Worm (Caenorhabditis elegans) whole organism, early embryonic: ENCODE data around the gene ZK105.1.

ENCODE experiments used
- B0310.2 ChIP-seq: sonication (generic microtip); optimal IDR thresholded peaks from 2 replicates; lab custom pipeline; 2016; ENCODE audit warnings: mild to moderate bottlenecking, missing genetic modification characterization, missing compliant biosample characterization
- F13C5.2 ChIP-seq: sonication (generic microtip); optimal IDR thresholded peaks from 2 replicates; lab custom pipeline; 2017; ENCODE audit warnings: mild to moderate bottlenecking, missing genetic modification characterization, inconsistent platforms, missing compliant biosample characterization
- aly-1 ChIP-seq: sonication (generic microtip); optimal IDR thresholded peaks from 2 replicates; lab custom pipeline; 2016; ENCODE audit warnings: missing genetic modification characterization, missing compliant biosample characterization
- ama-1 ChIP-seq: fragments of 150-350 bp; optimal IDR thresholded peaks from 2 replicates; lab custom pipeline; 2014
- ceh-13 ChIP-seq: fragments of 200-800 bp; sonication (Bioruptor generic); optimal IDR thresholded peaks from 2 replicates; lab custom pipeline; 2018; ENCODE audit warnings: mild to moderate bottlenecking, missing genetic modification characterization, missing compliant biosample characterization
- ceh-36 ChIP-seq: sonication (generic microtip); optimal IDR thresholded peaks from 2 replicates; lab custom pipeline; 2016; ENCODE audit warnings: missing genetic modification characterization, inconsistent platforms, missing compliant biosample characterization
- ets-7 ChIP-seq: sonication (generic microtip); optimal IDR thresholded peaks from 2 replicates; lab custom pipeline; 2016; ENCODE audit warnings: missing genotype, missing genetic modification characterization, missing compliant biosample characterization
- flt-1 ChIP-seq: fragments of 200-800 bp; sonication (Bioruptor generic); IDR thresholded peaks from 2 replicates; pipeline ENCODE4 v1.3.6; 2022; ENCODE audit warnings: missing genetic modification characterization, missing compliant biosample characterization
- hmbx-1 ChIP-seq: sonication (generic microtip); optimal IDR thresholded peaks from 2 replicates; lab custom pipeline; 2016; ENCODE audit warnings: mild to moderate bottlenecking, missing genetic modification characterization, missing compliant biosample characterization
- hmg-4 ChIP-seq: fragments of 200-800 bp; sonication (Bioruptor generic); optimal IDR thresholded peaks from 2 replicates; lab custom pipeline; 2018; ENCODE audit warnings: mild to moderate bottlenecking, missing genetic modification characterization, missing compliant biosample characterization
- hnd-1 ChIP-seq: sonication (generic microtip); optimal IDR thresholded peaks from 2 replicates; lab custom pipeline; 2016; ENCODE audit warnings: missing genetic modification characterization, missing compliant biosample characterization
- pes-1 ChIP-seq: fragments of 200-800 bp; sonication (Bioruptor generic); IDR thresholded peaks from 2 replicates; pipeline ENCODE4 v1.3.6; 2022; ENCODE audit warnings: missing genetic modification reagents, missing genetic modification characterization, missing compliant biosample characterization
- scrt-1 ChIP-seq: fragments of 200-800 bp; sonication (Bioruptor generic); IDR thresholded peaks from 2 replicates; pipeline ENCODE4 v1.3.6; 2022; ENCODE audit warnings: missing genetic modification characterization, missing compliant biosample characterization
- sea-1 ChIP-seq: fragments of 200-800 bp; sonication (Bioruptor generic); conservative IDR thresholded peaks from 2 replicates; pipeline ENCODE4 v1.3.6; 2022; ENCODE audit warnings: missing genetic modification characterization, missing compliant biosample characterization
- tbx-11 ChIP-seq: fragments of 200-800 bp; sonication (Bioruptor generic); IDR thresholded peaks from 2 replicates; pipeline ENCODE4 v1.3.6; 2022; ENCODE audit warnings: missing genetic modification characterization, missing compliant biosample characterization
- tbx-37 ChIP-seq: fragments of 200-800 bp; sonication (Bioruptor generic); conservative IDR thresholded peaks from 2 replicates; pipeline ENCODE4 v1.3.6; 2022; ENCODE audit warnings: missing genetic modification reagents, missing genetic modification characterization, missing compliant biosample characterization
- tra-4 ChIP-seq: sonication (generic microtip); optimal IDR thresholded peaks from 2 replicates; lab custom pipeline; 2017; ENCODE audit warnings: missing genetic modification characterization, missing compliant biosample characterization

Gene ZK105.1

DNA sequence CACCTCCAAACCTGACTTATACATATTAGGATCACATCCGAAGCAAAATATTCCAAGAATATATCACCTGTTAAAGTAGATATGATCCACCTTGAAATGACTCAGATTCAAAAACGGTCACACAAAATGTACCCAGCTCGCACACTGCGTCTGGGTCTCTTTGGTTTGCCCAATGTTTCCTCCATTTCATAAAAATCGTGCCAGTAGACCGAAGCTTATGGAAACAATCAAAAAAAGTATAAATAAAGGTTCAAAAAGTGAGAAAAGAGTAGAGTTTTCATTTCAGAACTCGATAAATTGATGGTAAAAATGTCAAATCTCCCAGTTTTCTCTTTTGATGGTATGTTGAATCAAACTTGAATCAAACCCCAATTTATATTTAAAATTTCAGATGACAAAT, 23.9 kb downstream of the ZK105.1 start, which contains the start of gene srr-9:
TSS of gene srr-9 (plus strand) at position 301 of the 400 bp plus-strand sequence.
- TF ChIP-seq ets-7 (no peak), hmbx-1 (tag; lab: Kevin White, UChicago) (no peak)

DNA sequence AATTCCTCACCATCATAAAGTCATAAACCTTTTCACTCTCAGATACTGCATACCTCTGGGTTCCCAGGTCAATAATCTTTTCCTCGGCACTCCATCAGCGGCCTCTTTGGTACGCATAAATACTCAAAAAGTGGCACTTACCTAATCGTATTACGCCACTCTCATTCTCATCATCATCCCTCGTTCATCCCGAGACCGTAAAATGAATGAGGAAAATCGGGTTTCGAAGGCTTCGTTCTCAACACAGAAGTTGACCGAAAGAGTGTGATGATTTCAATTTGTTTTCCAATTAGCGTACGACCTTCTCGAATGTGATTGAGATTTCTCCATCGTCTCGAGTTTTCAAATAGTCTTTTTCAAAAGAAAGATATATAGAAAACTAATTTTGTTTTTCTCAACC, 26.2 kb downstream of the ZK105.1 start:
- TF ChIP-seq aly-1 (tag; lab: Kevin White, UChicago): no peak
- TF ChIP-seq tra-4 (tag; lab: Kevin White, UChicago): no peak
- no peak for TF ChIP-seq ceh-36
- TF ChIP-seq scrt-1: no peak
- TF ChIP-seq sea-1 (GFP tag; lab: Robert Waterston, UW): no peak
- no peak for TF ChIP-seq ceh-13 (GFP tag; lab: Kevin White, UChicago)
- no peak for TF ChIP-seq F13C5.2 (tag; lab: Kevin White, UChicago)
- TF ChIP-seq hmbx-1 (tag; lab: Kevin White, UChicago): no peak
- TF ChIP-seq hmg-4: no peak
- TF ChIP-seq B0310.2 (tag; lab: Kevin White, UChicago): no peak
- TF ChIP-seq ets-7: no peak
- TF ChIP-seq hnd-1 (tag; lab: Kevin White, UChicago): no peak
- TF ChIP-seq tbx-37 (GFP tag; lab: Robert Waterston, UW): no peak
- no peak for TF ChIP-seq flt-1
- TF ChIP-seq tbx-11 (GFP tag; lab: Robert Waterston, UW): no peak
- no peak for TF ChIP-seq pes-1 (GFP tag; lab: Robert Waterston, UW)

DNA sequence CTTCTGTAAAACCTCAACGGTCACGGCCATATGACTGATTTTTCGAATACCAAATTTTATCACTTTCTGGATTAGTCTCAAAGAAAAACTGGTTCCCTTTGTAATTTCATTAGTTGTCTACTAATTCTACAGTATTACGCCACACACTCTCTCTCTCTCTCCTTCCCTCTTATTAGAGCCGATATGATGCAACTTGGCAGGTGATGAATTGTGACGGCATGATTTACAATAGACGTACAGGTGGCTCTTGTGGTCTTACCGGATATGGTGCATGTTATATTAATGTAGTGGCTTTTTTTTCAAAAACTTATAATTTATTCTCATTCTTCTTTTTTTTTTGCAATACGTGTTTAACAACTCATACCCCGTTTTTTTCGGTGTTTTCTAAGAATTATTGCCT, 28.1 kb downstream of the ZK105.1 start:
- TF ChIP-seq sea-1 (GFP tag; lab: Robert Waterston, UW) (no peak), ceh-36 (no peak), B0310.2 (tag; lab: Kevin White, UChicago) (no peak), F13C5.2 (tag; lab: Kevin White, UChicago) (no peak), hmbx-1 (tag; lab: Kevin White, UChicago) (no peak), flt-1 (no peak), aly-1 (tag; lab: Kevin White, UChicago) (no peak), hnd-1 (tag; lab: Kevin White, UChicago) (no peak), tbx-37 (GFP tag; lab: Robert Waterston, UW) (no peak), scrt-1 (no peak), ama-1 (lab: Kevin White, UChicago) (no peak), tra-4 (tag; lab: Kevin White, UChicago) (no peak), pes-1 (GFP tag; lab: Robert Waterston, UW) (no peak), hmg-4 (no peak), tbx-11 (GFP tag; lab: Robert Waterston, UW) (no peak), ets-7 (no peak), ceh-13 (GFP tag; lab: Kevin White, UChicago) (no peak)

DNA sequence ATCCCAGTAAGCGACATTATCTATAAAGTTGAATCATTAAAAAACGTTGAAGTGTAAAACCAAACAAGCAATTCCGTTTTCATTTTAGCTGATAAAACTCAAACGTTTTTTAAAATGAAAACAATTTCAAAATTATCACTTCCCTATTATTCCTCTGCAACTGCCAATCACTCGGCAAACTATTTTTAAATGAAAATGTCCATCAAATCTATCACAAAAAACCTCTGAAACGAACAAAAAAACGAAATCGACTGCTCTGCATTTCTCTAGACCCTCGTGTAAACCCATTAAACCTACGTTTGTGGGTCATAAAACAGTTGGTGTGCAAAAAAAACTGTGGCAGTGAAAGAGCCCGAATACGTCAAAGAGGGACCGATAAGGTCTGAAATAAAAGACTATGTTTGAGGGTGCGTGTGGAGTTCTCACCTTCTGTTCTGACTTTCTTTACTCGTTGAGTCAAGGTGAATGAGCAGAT, 28.7 kb downstream of the ZK105.1 start, which contains the start of gene fbxl-5:
TSS of gene fbxl-5 (plus strand) at position 425 of the 475 bp plus-strand sequence.
- no peak for TF ChIP-seq tbx-37 (GFP tag; lab: Robert Waterston, UW)
- TF ChIP-seq hnd-1 (tag; lab: Kevin White, UChicago): no peak
- TF ChIP-seq hmbx-1 (tag; lab: Kevin White, UChicago): no peak
- TF ChIP-seq flt-1: no peak
- no peak for TF ChIP-seq sea-1 (GFP tag; lab: Robert Waterston, UW)
- TF ChIP-seq ama-1 (lab: Kevin White, UChicago): no peak
- TF ChIP-seq B0310.2 (tag; lab: Kevin White, UChicago): no peak
- no peak for TF ChIP-seq ets-7
- no peak for TF ChIP-seq ceh-13 (GFP tag; lab: Kevin White, UChicago)
- TF ChIP-seq pes-1 (GFP tag; lab: Robert Waterston, UW): no peak

DNA sequence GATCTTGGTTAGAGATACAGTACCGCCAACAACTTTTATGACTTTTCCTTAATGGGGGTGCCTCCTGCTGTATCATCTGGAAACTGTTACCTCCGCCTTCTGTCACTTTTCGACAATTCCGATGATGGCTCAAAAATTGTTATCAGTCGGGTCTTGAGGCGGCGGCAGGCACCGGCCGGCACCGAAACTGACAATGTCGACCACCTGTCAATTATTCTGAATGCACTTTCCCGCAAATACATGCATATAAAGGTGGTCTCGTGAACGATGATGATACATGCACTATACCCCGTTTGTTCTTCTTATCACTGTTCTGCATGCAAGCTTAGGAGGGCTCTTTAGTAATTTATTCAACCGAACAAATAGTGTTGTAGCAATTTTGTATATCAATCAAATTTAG, 30.3 kb downstream of the ZK105.1 start:
- TF ChIP-seq ama-1 (lab: Kevin White, UChicago) (no peak), hnd-1 (tag; lab: Kevin White, UChicago) (no peak)

DNA sequence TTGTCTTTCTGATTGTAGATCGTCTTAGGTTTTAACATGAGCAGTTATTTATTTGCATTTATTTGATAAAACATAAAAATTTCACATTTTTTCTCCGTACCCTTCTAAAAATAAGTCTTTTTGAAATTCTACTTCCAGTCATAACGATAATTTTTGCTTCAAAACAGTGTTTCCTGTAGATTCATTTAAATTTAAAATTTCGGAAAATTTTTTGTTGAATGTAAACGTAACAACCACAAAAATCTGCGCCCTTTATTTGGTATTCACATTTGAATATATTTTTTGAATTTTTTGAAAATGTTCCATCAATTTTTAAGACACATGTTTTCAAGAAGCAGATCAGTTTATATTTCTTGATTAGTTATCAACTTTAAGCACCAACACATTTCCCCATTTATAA, 31.6 kb downstream of the ZK105.1 start:
- TF ChIP-seq ama-1 (lab: Kevin White, UChicago): no peak
- no peak for TF ChIP-seq scrt-1
- TF ChIP-seq tbx-37 (GFP tag; lab: Robert Waterston, UW): no peak
- TF ChIP-seq aly-1 (tag; lab: Kevin White, UChicago): no peak
- TF ChIP-seq sea-1 (GFP tag; lab: Robert Waterston, UW): no peak
- no peak for TF ChIP-seq ceh-13 (GFP tag; lab: Kevin White, UChicago)
- no peak for TF ChIP-seq tra-4 (tag; lab: Kevin White, UChicago)
- no peak for TF ChIP-seq F13C5.2 (tag; lab: Kevin White, UChicago)
- no peak for TF ChIP-seq hmg-4
- no peak for TF ChIP-seq ceh-36
- TF ChIP-seq B0310.2 (tag; lab: Kevin White, UChicago): no peak

DNA sequence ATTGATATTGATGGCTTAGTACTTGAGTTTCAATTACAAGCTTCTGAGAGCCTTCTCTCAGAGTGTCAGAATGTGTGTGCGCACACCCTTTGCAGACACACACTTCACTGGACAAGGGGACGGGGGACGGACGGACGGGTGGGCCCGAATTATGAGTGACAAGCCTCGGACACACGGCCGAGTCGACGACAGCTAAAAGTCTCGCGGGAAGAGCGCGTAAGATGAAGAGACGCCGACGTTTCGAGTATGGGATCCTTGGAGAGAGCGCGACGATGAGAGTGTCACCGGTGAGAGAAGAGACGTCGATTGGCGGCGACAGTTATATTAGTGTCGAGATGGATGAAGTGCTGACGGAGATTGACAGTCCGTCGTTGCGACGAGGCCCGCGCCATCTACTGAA, 32.1 kb downstream of the ZK105.1 start:
- TF ChIP-seq tra-4 (tag; lab: Kevin White, UChicago): no peak
- peak; percentile 27; the same call in 1 of the 2 replicates for TF ChIP-seq pes-1 (GFP tag; lab: Robert Waterston, UW)
- peak; percentile 64 for TF ChIP-seq hmg-4

DNA sequence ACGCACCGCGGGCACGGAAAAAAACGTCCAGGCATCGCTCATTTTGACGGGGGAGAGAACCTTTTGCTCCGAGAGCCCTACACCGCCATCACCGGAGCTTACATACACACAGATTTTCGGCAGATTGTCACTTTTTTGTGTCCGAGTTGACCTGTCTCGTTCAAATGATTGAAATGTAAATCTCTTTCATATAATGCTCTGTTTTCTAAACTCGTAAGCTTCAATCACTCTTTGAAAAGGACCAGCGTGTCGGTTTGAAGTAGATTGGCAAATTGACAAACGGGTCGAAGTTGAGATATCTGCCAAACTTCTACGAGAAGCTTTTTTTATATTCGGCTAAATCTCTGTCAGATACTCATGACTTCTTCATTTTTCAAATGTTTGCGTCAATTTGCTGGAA, 33.3 kb downstream of the ZK105.1 start:
- no peak for TF ChIP-seq hnd-1 (tag; lab: Kevin White, UChicago)
- no peak for TF ChIP-seq ama-1 (lab: Kevin White, UChicago)
- no peak for TF ChIP-seq ceh-13 (GFP tag; lab: Kevin White, UChicago)
- no peak for TF ChIP-seq B0310.2 (tag; lab: Kevin White, UChicago)
- TF ChIP-seq ceh-36: no peak
- TF ChIP-seq scrt-1: no peak
- TF ChIP-seq tra-4 (tag; lab: Kevin White, UChicago): no peak
- no peak for TF ChIP-seq tbx-11 (GFP tag; lab: Robert Waterston, UW)
- no peak for TF ChIP-seq ets-7
- no peak for TF ChIP-seq hmg-4
- no peak for TF ChIP-seq tbx-37 (GFP tag; lab: Robert Waterston, UW)
